Worm (Caenorhabditis elegans) whole organism, L3 larva: ENCODE measurements around the gene F41F3.1.

Experiments
- ZK546.5 ChIP-seq: sonication (generic microtip); optimal IDR thresholded peaks from 2 replicates; lab custom pipeline; 2017; ENCODE audit warnings: missing biosample characterization, missing genetic modification characterization
- aly-2 ChIP-seq: fragments of 150-350 bp; optimal IDR thresholded peaks from 2 replicates; lab custom pipeline; 2014; ENCODE audit warnings: missing biosample characterization, missing genetic modification characterization
- egl-27 ChIP-seq: sonication (generic microtip); optimal IDR thresholded peaks from 4 replicates; lab custom pipeline; 2017; ENCODE audit warnings: missing biosample characterization, missing genetic modification reagents, missing genetic modification characterization
- elt-3 ChIP-seq, 3 experiments: fragments of 150-350 bp in 1 of 3; sonication (generic microtip) in 2 of 3; optimal IDR thresholded peaks; 2 replicates in 2 of 3; 4 replicates in 1 of 3; lab custom pipeline; 2014 to 2017; ENCODE audit warnings: missing biosample characterization in 3 of 3, missing genetic modification characterization in 3 of 3
- fkh-10 ChIP-seq: sonication (generic microtip); optimal IDR thresholded peaks from 2 replicates; lab custom pipeline; 2017; ENCODE audit warnings: missing biosample characterization, missing genetic modification reagents, missing genetic modification characterization
- jun-1 ChIP-seq: fragments of 150-350 bp; optimal IDR thresholded peaks from 2 replicates; lab custom pipeline; 2014; ENCODE audit warnings: missing biosample characterization, missing genetic modification reagents, missing genetic modification characterization
- nfya-1 ChIP-seq: sonication (generic microtip); optimal IDR thresholded peaks from 2 replicates; lab custom pipeline; 2017; ENCODE audit warnings: missing genetic modification characterization, mild to moderate bottlenecking, missing compliant biosample characterization, antibody characterized with exemption, moderate library complexity; ENCODE audit not compliant: insufficient read depth
- nhr-12 ChIP-seq: fragments of 150-350 bp; optimal IDR thresholded peaks from 2 replicates; lab custom pipeline; 2014; ENCODE audit warnings: missing biosample characterization, missing genetic modification characterization
- nhr-25 ChIP-seq: sonication (generic microtip); optimal IDR thresholded peaks from 2 replicates; lab custom pipeline; 2017; ENCODE audit warnings: missing biosample characterization, missing genetic modification characterization
- nhr-28 ChIP-seq: fragments of 150-350 bp; optimal IDR thresholded peaks from 2 replicates; lab custom pipeline; 2014; ENCODE audit warnings: missing biosample characterization, missing genetic modification characterization
- nhr-77 ChIP-seq: fragments of 150-350 bp; optimal IDR thresholded peaks from 2 replicates; lab custom pipeline; 2014; ENCODE audit warnings: missing biosample characterization, missing genetic modification characterization
- pqm-1 ChIP-seq: fragments of 150-350 bp; optimal IDR thresholded peaks from 2 replicates; lab custom pipeline; 2017; ENCODE audit warnings: missing biosample characterization, missing genetic modification characterization, inconsistent platforms
- unc-62 ChIP-seq: fragments of 150-350 bp; sonication (generic microtip); optimal IDR thresholded peaks from 4 replicates; lab custom pipeline; 2014; ENCODE audit warnings: missing biosample characterization, missing genetic modification reagents, missing genetic modification characterization

ce11 chrV:4662400-4662799, 8.0 kb downstream of the F41F3.1 start, which contains the start of gene srx-74:
- no peak for TF ChIP-seq nfya-1 (tag; lab: Kevin White, UChicago)
- no peak for TF ChIP-seq unc-62
- TF ChIP-seq jun-1 (tag; lab: Kevin White, UChicago), result no peak
- no peak for TF ChIP-seq nhr-28 (tag; lab: Kevin White, UChicago)
- TF ChIP-seq elt-3 (tag; optimal IDR thresholded peaks at IDR 0.05; lab: Kevin White, UChicago), result no peak
- TF ChIP-seq nhr-77 (tag; lab: Kevin White, UChicago), result no peak
- TF ChIP-seq nhr-12, result no peak
- no peak for TF ChIP-seq aly-2
- TF ChIP-seq pqm-1 (tag; lab: Kevin White, UChicago), result no peak
- TF ChIP-seq nhr-25, result no peak
- no peak for TF ChIP-seq fkh-10 (GFP tag; lab: Kevin White, UChicago)
- no peak for TF ChIP-seq egl-27
- TF ChIP-seq ZK546.5, result no peak
